Fruit fly (Drosophila melanogaster) whole organism, adult: Measurements from ENCODE around the gene Tfb5.

ENCODE experiments used
- CG12768 ChIP-seq: fragments of 200-800 bp; sonication (Bioruptor generic); optimal IDR thresholded peaks from 2 replicates; lab custom pipeline; 2017; ENCODE audit warnings: missing biosample characterization, missing genetic modification characterization, mild to moderate bottlenecking, moderate library complexity, missing genetic modification reagents
- CG14711 ChIP-seq: fragments of 200-800 bp; sonication (Bioruptor generic); optimal IDR thresholded peaks from 2 replicates; lab custom pipeline; 2018; ENCODE audit warnings: missing biosample characterization, mild to moderate bottlenecking, missing genetic modification characterization, moderate library complexity
- CG1620 ChIP-seq: fragments of 200-800 bp; sonication (Bioruptor generic); optimal IDR thresholded peaks from 2 replicates; lab custom pipeline; 2016; ENCODE audit warnings: missing biosample characterization, missing genetic modification characterization
- CG33017 ChIP-seq: fragments of 200-800 bp; sonication (Bioruptor generic); optimal IDR thresholded peaks from 2 replicates; lab custom pipeline; 2018; ENCODE audit warnings: missing biosample characterization, mild to moderate bottlenecking, missing genetic modification characterization, moderate library complexity
- CG5204 ChIP-seq: fragments of 200-800 bp; sonication (Bioruptor generic); optimal IDR thresholded peaks from 2 replicates; lab custom pipeline; 2016; ENCODE audit warnings: missing biosample characterization, missing genetic modification characterization
- CG7101 ChIP-seq: fragments of 200-800 bp; sonication (Bioruptor generic); optimal IDR thresholded peaks from 2 replicates; lab custom pipeline; 2018; ENCODE audit warnings: missing biosample characterization, mild to moderate bottlenecking, missing genetic modification characterization, moderate library complexity
- Clk ChIP-seq: fragments of 200-800 bp; sonication (Bioruptor generic); optimal IDR thresholded peaks from 2 replicates; lab custom pipeline; 2017; ENCODE audit warnings: missing biosample characterization, missing genetic modification characterization
- Mnt ChIP-seq: fragments of 200-800 bp; sonication (Bioruptor generic); optimal IDR thresholded peaks from 2 replicates; lab custom pipeline; 2016; ENCODE audit warnings: missing biosample characterization, mild to moderate bottlenecking, missing genetic modification characterization
- cic ChIP-seq: fragments of 200-800 bp; sonication (Bioruptor generic); optimal IDR thresholded peaks from 2 replicates; lab custom pipeline; 2017; ENCODE audit warnings: missing biosample characterization, mild to moderate bottlenecking, missing genetic modification characterization, moderate library complexity
- kay ChIP-seq: fragments of 200-800 bp; sonication (Bioruptor generic); peaks from one replicate; lab custom pipeline; 2016; ENCODE audit warnings: missing biosample characterization, missing genetic modification characterization, borderline replicate concordance
- ovo ChIP-seq: fragments of 200-800 bp; sonication (Bioruptor generic); optimal IDR thresholded peaks from 2 replicates; lab custom pipeline; 2016; ENCODE audit warnings: missing biosample characterization, missing genetic modification characterization
- pad ChIP-seq: fragments of 200-800 bp; sonication (Bioruptor generic); optimal IDR thresholded peaks from 3 replicates; lab custom pipeline; 2017; ENCODE audit warnings: missing biosample characterization, missing genetic modification characterization, mild to moderate bottlenecking, moderate library complexity, missing genetic modification reagents

DNA sequence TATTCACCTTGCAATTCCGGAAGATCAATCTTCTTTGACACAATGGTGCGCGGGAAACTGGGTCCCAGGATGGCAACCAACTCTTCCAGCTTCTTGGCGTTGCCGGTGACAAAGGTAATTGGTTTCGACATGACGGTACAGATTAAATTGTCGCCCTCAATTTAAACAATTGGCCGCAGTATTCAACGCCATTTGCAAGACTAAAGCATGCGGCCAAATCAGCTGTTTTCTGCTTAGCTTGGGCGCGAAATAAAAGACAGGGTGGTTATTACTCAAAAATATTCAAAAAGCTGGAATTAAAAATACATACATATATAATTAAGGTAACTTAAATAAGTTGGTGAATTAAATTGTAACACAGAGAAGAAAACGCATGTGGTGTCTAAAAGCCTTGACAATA, 31.5 kb downstream of the Tfb5 start, which contains the start of gene CG8891:
- peak; percentile 51 for TF ChIP-seq Mnt
- no peak for TF ChIP-seq kay
- no peak for TF ChIP-seq pad
- no peak for TF ChIP-seq cic (GFP tag; lab: Kevin White, UChicago)
- TF ChIP-seq CG33017 (tag; lab: Kevin White, UChicago): no peak
- no peak for TF ChIP-seq CG5204 (GFP tag; lab: Kevin White, UChicago)
- no peak for TF ChIP-seq CG1620 (GFP tag; lab: Kevin White, UChicago)
- TF ChIP-seq CG14711 (tag; lab: Kevin White, UChicago): no peak
- no peak for TF ChIP-seq CG7101 (tag; lab: Kevin White, UChicago)
- TF ChIP-seq CG12768 (GFP tag; lab: Kevin White, UChicago): no peak
- no peak for TF ChIP-seq ovo
- no peak for TF ChIP-seq Clk (GFP tag; lab: Kevin White, UChicago)
